Fruit fly (Drosophila melanogaster) whole organism, embryonic: ENCODE data around the gene CG2794.
A peak's percentile ranks its signal among the peaks of the same experiment; 100 is the strongest.

ENCODE experiments used
- B-H1 ChIP-seq: fragments of 200-800 bp; sonication (Bioruptor generic); IDR thresholded peaks from 3 replicates; pipeline ENCODE4 v1.3.6; 2022; ENCODE audit warnings: missing biosample characterization, missing genetic modification characterization
- BEAF-32 ChIP-seq: fragments of 200-800 bp; sonication (Bioruptor generic); optimal IDR thresholded peaks from 3 replicates; lab custom pipeline; 2017; ENCODE audit warnings: missing biosample characterization, missing genetic modification characterization, mild to moderate bottlenecking, moderate library complexity, missing genetic modification reagents
- Bteb2 ChIP-seq: fragments of 200-800 bp; sonication (Bioruptor generic); optimal IDR thresholded peaks from 2 replicates; lab custom pipeline; 2016; ENCODE audit warnings: missing biosample characterization, missing genetic modification characterization
- CG10959 ChIP-seq: fragments of 200-800 bp; sonication (Bioruptor generic); IDR thresholded peaks from 2 replicates; pipeline ENCODE4 v1.3.6; 2022; ENCODE audit warnings: missing biosample characterization, missing genetic modification characterization
- CG12155 ChIP-seq: fragments of 200-800 bp; sonication (Bioruptor generic); optimal IDR thresholded peaks from 3 replicates; lab custom pipeline; 2016; ENCODE audit warnings: missing biosample characterization, missing genetic modification characterization
- CG1233 ChIP-seq: fragments of 200-800 bp; sonication (Bioruptor generic); optimal IDR thresholded peaks from 4 replicates; lab custom pipeline; 2018; ENCODE audit warnings: missing biosample characterization, mild to moderate bottlenecking, missing genetic modification characterization
- CG13894 ChIP-seq: fragments of 200-800 bp; sonication (Bioruptor generic); optimal IDR thresholded peaks from 3 replicates; lab custom pipeline; 2018; ENCODE audit warnings: missing biosample characterization, mild to moderate bottlenecking, missing genetic modification characterization, moderate library complexity
- CG14667 ChIP-seq: fragments of 200-800 bp; sonication (Bioruptor generic); IDR thresholded peaks from 2 replicates; pipeline ENCODE4 v1.3.6; 2022; ENCODE audit warnings: missing biosample characterization, missing genetic modification characterization
- CG14860 ChIP-seq: fragments of 200-800 bp; sonication (Bioruptor generic); IDR thresholded peaks from 3 replicates; pipeline ENCODE4 v1.3.6; 2022; ENCODE audit warnings: missing biosample characterization, missing genetic modification characterization; ENCODE audit not compliant: partially characterized antibody
- CG16779 ChIP-seq: fragments of 200-800 bp; sonication (Bioruptor generic); IDR thresholded peaks from 2 replicates; pipeline ENCODE4 v1.3.6; 2022; ENCODE audit warnings: missing biosample characterization, missing genetic modification characterization
- CG16813 ChIP-seq: fragments of 200-800 bp; sonication (Bioruptor generic); IDR thresholded peaks from 3 replicates; pipeline ENCODE4 v1.3.6; 2022; ENCODE audit warnings: missing biosample characterization, missing genetic modification characterization; ENCODE audit not compliant: partially characterized antibody
- CG17568 ChIP-seq: fragments of 200-800 bp; sonication (Bioruptor generic); optimal IDR thresholded peaks from 2 replicates; lab custom pipeline; 2018; ENCODE audit warnings: missing biosample characterization, mild to moderate bottlenecking, missing genetic modification characterization, moderate library complexity
- CG18599 ChIP-seq: fragments of 200-800 bp; sonication (Bioruptor generic); optimal IDR thresholded peaks from 3 replicates; lab custom pipeline; 2017; ENCODE audit warnings: missing biosample characterization, missing genetic modification characterization, mild to moderate bottlenecking, moderate library complexity, missing genetic modification reagents
- CG31224 ChIP-seq: fragments of 200-800 bp; sonication (Bioruptor generic); IDR thresholded peaks from 2 replicates; pipeline ENCODE4 v1.3.6; 2022; ENCODE audit warnings: missing biosample characterization, missing genetic modification characterization
- CG6254 ChIP-seq: fragments of 200-800 bp; sonication (Bioruptor generic); optimal IDR thresholded peaks from 3 replicates; lab custom pipeline; 2017; ENCODE audit warnings: mild to moderate bottlenecking, missing biosample characterization, missing genetic modification reagents, missing genetic modification characterization
- CG6791 ChIP-seq: fragments of 200-800 bp; sonication (Bioruptor generic); IDR thresholded peaks from 3 replicates; pipeline ENCODE4 v1.3.6; 2022; ENCODE audit warnings: missing biosample characterization, missing genetic modification characterization; ENCODE audit not compliant: partially characterized antibody
- CG6813 ChIP-seq: fragments of 200-800 bp; sonication (Bioruptor generic); optimal IDR thresholded peaks from 2 replicates; lab custom pipeline; 2017; ENCODE audit warnings: missing biosample characterization, missing genetic modification characterization, mild to moderate bottlenecking, moderate library complexity, missing genetic modification reagents
- CG7745 ChIP-seq: fragments of 200-800 bp; sonication (Bioruptor generic); optimal IDR thresholded peaks from 2 replicates; lab custom pipeline; 2018; ENCODE audit warnings: missing biosample characterization, mild to moderate bottlenecking, missing genetic modification characterization, moderate library complexity
- CG8478 ChIP-seq: fragments of >200 bp; optimal IDR thresholded peaks from 2 replicates; lab custom pipeline; 2018
- E2f1 ChIP-seq: fragments of 200-800 bp; sonication (Bioruptor generic); IDR thresholded peaks from 2 replicates; pipeline ENCODE4 v1.3.6; 2022; ENCODE audit warnings: missing biosample characterization, missing genetic modification characterization
- H15 ChIP-seq: fragments of 200-800 bp; sonication (Bioruptor generic); IDR thresholded peaks from 3 replicates; pipeline ENCODE4 v1.3.6; 2022; ENCODE audit warnings: missing biosample characterization, missing genetic modification characterization
- H2.0 ChIP-seq: fragments of 200-800 bp; sonication (Bioruptor generic); IDR thresholded peaks from 2 replicates; pipeline ENCODE4 v1.3.6; 2022; ENCODE audit warnings: missing biosample characterization, missing genetic modification characterization
- HLH4C ChIP-seq: fragments of 200-800 bp; sonication (Bioruptor generic); IDR thresholded peaks from 3 replicates; pipeline ENCODE4 v1.3.6; 2022; ENCODE audit warnings: missing biosample characterization, missing genetic modification characterization; ENCODE audit not compliant: partially characterized antibody
- Kr ChIP-seq: fragments of 200-800 bp; sonication (Bioruptor generic); optimal IDR thresholded peaks from 2 replicates; lab custom pipeline; 2017; ENCODE audit warnings: missing biosample characterization, mild to moderate bottlenecking, missing genetic modification characterization
- Med ChIP-seq: fragments of 200-800 bp; sonication (Bioruptor generic); peaks from one replicate; lab custom pipeline; 2016; ENCODE audit warnings: missing biosample characterization, missing genetic modification characterization, mild to moderate bottlenecking, inconsistent platforms, moderate library complexity
- Mes4 ChIP-seq: fragments of 200-800 bp; sonication (Bioruptor generic); optimal IDR thresholded peaks from 2 replicates; lab custom pipeline; 2016; ENCODE audit warnings: missing biosample characterization, missing genetic modification characterization
- Nf-YC ChIP-seq: fragments of 200-800 bp; optimal IDR thresholded peaks from 3 replicates; lab custom pipeline; 2019; ENCODE audit warnings: missing biosample characterization, mild to moderate bottlenecking, missing genetic modification characterization, moderate library complexity
- Ptx1 ChIP-seq: fragments of 200-800 bp; sonication (Bioruptor generic); IDR thresholded peaks from 2 replicates; pipeline ENCODE4 v1.3.6; 2022; ENCODE audit warnings: missing biosample characterization, missing genetic modification characterization
- Scr ChIP-seq: fragments of 200-800 bp; sonication (Bioruptor generic); IDR thresholded peaks from 2 replicates; pipeline ENCODE4 v1.3.6; 2022; ENCODE audit warnings: missing biosample characterization, missing genetic modification characterization; ENCODE audit not compliant: partially characterized antibody
- ab ChIP-seq: fragments of 200-800 bp; sonication (Bioruptor generic); optimal IDR thresholded peaks from 2 replicates; lab custom pipeline; 2016; ENCODE audit warnings: missing biosample characterization, missing genetic modification characterization
- ato ChIP-seq: fragments of 200-800 bp; sonication (Bioruptor generic); IDR thresholded peaks from 2 replicates; pipeline ENCODE4 v1.3.6; 2022; ENCODE audit warnings: missing biosample characterization, missing genetic modification characterization; ENCODE audit not compliant: partially characterized antibody
- br ChIP-seq: fragments of >200 bp; optimal IDR thresholded peaks from 2 replicates; lab custom pipeline; 2017
- crc ChIP-seq: fragments of 200-800 bp; sonication (Bioruptor generic); optimal IDR thresholded peaks from 2 replicates; lab custom pipeline; 2016; ENCODE audit warnings: missing biosample characterization, missing genetic modification characterization
- dmrt11E ChIP-seq: fragments of 200-800 bp; sonication (Bioruptor generic); optimal IDR thresholded peaks from 3 replicates; lab custom pipeline; 2018; ENCODE audit warnings: missing biosample characterization, mild to moderate bottlenecking, missing genetic modification characterization, moderate library complexity
- dysf ChIP-seq: fragments of 200-800 bp; sonication (Bioruptor generic); IDR thresholded peaks from 3 replicates; pipeline ENCODE4 v1.3.6; 2022; ENCODE audit warnings: missing biosample characterization, missing genetic modification characterization
- gce ChIP-seq: fragments of 200-800 bp; sonication (Bioruptor generic); IDR thresholded peaks from 3 replicates; pipeline ENCODE4 v1.3.6; 2022; ENCODE audit warnings: missing biosample characterization, missing genetic modification characterization
- h ChIP-seq: fragments of >200 bp; optimal IDR thresholded peaks from 2 replicates; lab custom pipeline; 2017
- hbn ChIP-seq: fragments of 200-800 bp; sonication (Bioruptor generic); IDR thresholded peaks from 2 replicates; pipeline ENCODE4 v1.3.6; 2022; ENCODE audit warnings: missing biosample characterization, missing genetic modification characterization; ENCODE audit not compliant: partially characterized antibody
- ind ChIP-seq: fragments of 200-800 bp; sonication (Bioruptor generic); optimal IDR thresholded peaks from 3 replicates; lab custom pipeline; 2016; ENCODE audit warnings: missing biosample characterization, missing genetic modification characterization
- lov ChIP-seq, 2 experiments: fragments of 200-800 bp in 1 of 2; fragments of >200 bp in 1 of 2; sonication (Bioruptor generic) in 1 of 2; IDR thresholded peaks in 1 of 2; optimal IDR thresholded peaks in 1 of 2; 2 replicates in 1 of 2; 3 replicates in 1 of 2; pipeline versions ENCODE4 v1.3.6 to Lab custom; 2017 to 2022; ENCODE audit warnings: missing biosample characterization in 1 of 2, missing genetic modification characterization in 1 of 2
- otp ChIP-seq: fragments of 200-800 bp; sonication (Bioruptor generic); IDR thresholded peaks from 3 replicates; pipeline ENCODE4, ENCODE4 v1.3.6; 2022; ENCODE audit warnings: missing biosample characterization, missing genetic modification characterization
- pan ChIP-seq, 4 experiments: fragments of >200 bp in 3 of 4; fragments of 200-800 bp in 1 of 4; sonication (Bioruptor generic) in 1 of 4; optimal IDR thresholded peaks in 3 of 4; IDR thresholded peaks in 1 of 4; 2 replicates each; pipeline versions ENCODE4 v1.3.6 to Lab custom; 2017 to 2022; ENCODE audit warnings: missing biosample characterization in 2 of 4, missing genetic modification characterization in 2 of 4, mixed read lengths in 1 of 4
- prd ChIP-seq, 3 experiments: fragments of >200 bp in 2 of 3; fragments of 200-800 bp in 1 of 3; sonication (Bioruptor generic) in 1 of 3; optimal IDR thresholded peaks in 2 of 3; IDR thresholded peaks in 1 of 3; 2 replicates in 2 of 3; 3 replicates in 1 of 3; pipeline versions ENCODE4 v1.3.6 to Lab custom; 2017 to 2022; ENCODE audit warnings: missing biosample characterization in 1 of 3, missing genetic modification characterization in 1 of 3
- row ChIP-seq: fragments of 200-800 bp; sonication (Bioruptor generic); IDR thresholded peaks from 3 replicates; pipeline ENCODE4 v1.3.6; 2022; ENCODE audit warnings: missing biosample characterization, missing genetic modification characterization
- sens ChIP-seq: fragments of 200-800 bp; sonication (Bioruptor generic); peaks from one replicate; lab custom pipeline; 2016; ENCODE audit warnings: missing biosample characterization, missing genetic modification characterization
- ssp ChIP-seq: fragments of 200-800 bp; sonication (Bioruptor generic); IDR thresholded peaks from 2 replicates; pipeline ENCODE4 v1.3.6; 2022; ENCODE audit warnings: missing biosample characterization, missing genetic modification characterization
- toy ChIP-seq: fragments of 200-800 bp; sonication (Bioruptor generic); IDR thresholded peaks from 2 replicates; pipeline ENCODE4 v1.3.6; 2022; ENCODE audit warnings: missing biosample characterization, missing genetic modification characterization
- trh ChIP-seq: fragments of 200-800 bp; sonication (Bioruptor generic); optimal IDR thresholded peaks from 2 replicates; lab custom pipeline; 2016; ENCODE audit warnings: missing biosample characterization, missing genetic modification characterization
- twi ChIP-seq: fragments of 200-800 bp; optimal IDR thresholded peaks from 2 replicates; lab custom pipeline; 2019; ENCODE audit warnings: missing biosample characterization, mild to moderate bottlenecking, missing genetic modification characterization, moderate library complexity
- vvl ChIP-seq: fragments of 200-800 bp; sonication (Bioruptor generic); IDR thresholded peaks from 2 replicates; pipeline ENCODE4 v1.3.6; 2022; ENCODE audit warnings: missing biosample characterization, missing genetic modification characterization
- yki ChIP-seq: fragments of >200 bp; optimal IDR thresholded peaks from 3 replicates; lab custom pipeline; 2018

Gene CG2794

DNA sequence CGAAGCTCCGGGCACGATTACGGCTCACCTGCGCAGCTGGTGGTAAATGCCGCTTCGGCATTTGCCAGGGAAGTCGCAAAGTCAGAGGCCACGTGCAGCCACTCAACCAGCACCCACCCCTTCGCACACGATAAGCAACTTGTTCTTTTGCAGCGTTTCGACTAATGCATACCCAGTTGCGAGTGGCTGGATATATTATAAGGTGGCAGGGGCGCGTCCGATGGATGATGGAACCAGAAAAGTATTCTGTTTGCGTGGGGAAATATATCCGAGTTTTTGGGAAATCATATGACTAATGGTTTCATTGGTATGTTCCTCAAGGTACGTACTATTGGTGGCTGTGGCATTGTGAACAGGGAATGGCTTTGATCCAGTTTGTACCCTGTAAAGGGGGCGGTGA, 14.3 kb upstream of the CG2794 start (continued):
- TF ChIP-seq CG14667 (GFP tag; lab: Robert Waterston, UW) (no peak), yki (no peak), sens (GFP tag; lab: Kevin White, UChicago) (peak; percentile 3), H2.0 (GFP tag; lab: Robert Waterston, UW) (no peak), CG6813 (no peak), ssp (GFP tag; lab: Robert Waterston, UW) (no peak), otp (no peak), vvl (GFP tag; lab: Robert Waterston, UW) (no peak), Nf-YC (peak; percentile 39), row (GFP tag; lab: Robert Waterston, UW) (peak; percentile 75), Med (peak; percentile 50), prd (optimal IDR thresholded peaks at IDR 0.05; lab: Kevin White, UChicago) (no peak), prd (GFP tag; IDR thresholded peaks at IDR 0.05; lab: Robert Waterston, UW) (0 out of 3 replicates have a peak, but pooled peaks have one; percentile 11), CG7745 (tag; lab: Kevin White, UChicago) (no peak), pan (optimal IDR thresholded peaks at IDR 0.05; lab: Kevin White, UChicago) (no peak), pan (GFP tag; optimal IDR thresholded peaks at IDR 0.05 in 1 of 2, IDR thresholded peaks at IDR 0.05 in 1 of 2) (peak in 1 of 2 experiments; percentile 17), Ptx1 (GFP tag; lab: Robert Waterston, UW) (0 out of 2 replicates have a peak, but pooled peaks have one; percentile 15), CG16779 (GFP tag; lab: Robert Waterston, UW) (no peak), CG16813 (GFP tag; lab: Robert Waterston, UW) (0 out of 3 replicates have a peak, but pooled peaks have one; percentile 38), twi (tag; lab: Kevin White, UChicago) (no peak), B-H1 (GFP tag; lab: Robert Waterston, UW) (no peak), HLH4C (GFP tag; lab: Robert Waterston, UW) (peak; percentile 76), BEAF-32 (GFP tag; lab: Kevin White, UChicago) (no peak), H15 (GFP tag; lab: Robert Waterston, UW) (0 out of 3 replicates have a peak, but pooled peaks have one; percentile 12), CG10959 (GFP tag; lab: Robert Waterston, UW) (no peak), ab (GFP tag; lab: Kevin White, UChicago) (no peak), CG1233 (GFP tag; lab: Kevin White, UChicago) (no peak), CG12155 (GFP tag; lab: Kevin White, UChicago) (no peak), lov (optimal IDR thresholded peaks at IDR 0.05; lab: Kevin White, UChicago) (no peak), lov (GFP tag; IDR thresholded peaks at IDR 0.05; lab: Robert Waterston, UW) (no peak), CG6254 (GFP tag; lab: Kevin White, UChicago) (no peak), CG18599 (GFP tag; lab: Kevin White, UChicago) (no peak), Scr (GFP tag; lab: Robert Waterston, UW) (0 out of 2 replicates have a peak, but pooled peaks have one; percentile 31), trh (GFP tag; lab: Kevin White, UChicago) (no peak), toy (GFP tag; lab: Robert Waterston, UW) (no peak), dysf (GFP tag; lab: Robert Waterston, UW) (no peak), CG6791 (GFP tag; lab: Robert Waterston, UW) (peak; percentile 74), Kr (GFP tag; lab: Kevin White, UChicago) (no peak), ind (GFP tag; lab: Kevin White, UChicago) (no peak), E2f1 (GFP tag; lab: Robert Waterston, UW) (no peak), CG13894 (tag; lab: Kevin White, UChicago) (no peak), CG17568 (GFP tag; lab: Kevin White, UChicago) (no peak), CG31224 (GFP tag; lab: Robert Waterston, UW) (no peak), br (lab: Kevin White, UChicago) (no peak), gce (GFP tag; lab: Robert Waterston, UW) (no peak), ato (GFP tag; lab: Robert Waterston, UW) (peak; percentile 48; the same call in 1 of the 2 replicates), Mes4 (GFP tag; lab: Kevin White, UChicago) (no peak), CG8478 (lab: Kevin White, UChicago) (no peak), Bteb2 (GFP tag; lab: Kevin White, UChicago) (no peak), h (no peak), dmrt11E (tag; lab: Kevin White, UChicago) (no peak), crc (GFP tag; lab: Kevin White, UChicago) (no peak), CG14860 (peak; percentile 73), hbn (no peak)
